Worm (Caenorhabditis elegans): Measurements from ENCODE around the gene R10E9.2.

- TF ChIP-seq ceh-36 (tag; optimal IDR thresholded peaks at IDR 0.05) (no peak), tra-4 (tag; optimal IDR thresholded peaks at IDR 0.05) (no peak), ama-1 (optimal IDR thresholded peaks at IDR 0.05) (no peak), F13C5.2 (tag; optimal IDR thresholded peaks at IDR 0.05) (no peak), aly-1 (tag; optimal IDR thresholded peaks at IDR 0.05) (no peak), tbx-37 (GFP tag; conservative IDR thresholded peaks at IDR 0.05) (no peak), scrt-1 (GFP tag; IDR thresholded peaks at IDR 0.05) (no peak), B0310.2 (tag; optimal IDR thresholded peaks at IDR 0.05) (no peak)
Measured at ce11 chrIII:3975008-3975407, 10.9 kb upstream of the R10E9.2 start.

Measured in whole organism, early embryonic.